Fruit fly (Drosophila melanogaster) whole organism, adult: Measurements from ENCODE around the gene tal-AA.

Experiments used
- CG11617 ChIP-seq: fragments of 200-800 bp; sonication (Bioruptor generic); optimal IDR thresholded peaks from 2 replicates; lab custom pipeline; 2017; ENCODE audit warnings: mild to moderate bottlenecking, missing biosample characterization, missing genetic modification reagents, missing genetic modification characterization
- CG12768 ChIP-seq: fragments of 200-800 bp; sonication (Bioruptor generic); optimal IDR thresholded peaks from 2 replicates; lab custom pipeline; 2017; ENCODE audit warnings: missing biosample characterization, missing genetic modification characterization, mild to moderate bottlenecking, moderate library complexity, missing genetic modification reagents
- CG14711 ChIP-seq: fragments of 200-800 bp; sonication (Bioruptor generic); optimal IDR thresholded peaks from 2 replicates; lab custom pipeline; 2018; ENCODE audit warnings: missing biosample characterization, mild to moderate bottlenecking, missing genetic modification characterization, moderate library complexity
- CG1620 ChIP-seq: fragments of 200-800 bp; sonication (Bioruptor generic); optimal IDR thresholded peaks from 2 replicates; lab custom pipeline; 2016; ENCODE audit warnings: missing biosample characterization, missing genetic modification characterization
- CG33017 ChIP-seq: fragments of 200-800 bp; sonication (Bioruptor generic); optimal IDR thresholded peaks from 2 replicates; lab custom pipeline; 2018; ENCODE audit warnings: missing biosample characterization, mild to moderate bottlenecking, missing genetic modification characterization, moderate library complexity
- CG5204 ChIP-seq: fragments of 200-800 bp; sonication (Bioruptor generic); optimal IDR thresholded peaks from 2 replicates; lab custom pipeline; 2016; ENCODE audit warnings: missing biosample characterization, missing genetic modification characterization
- CG7045 ChIP-seq: fragments of 200-800 bp; sonication (Bioruptor generic); optimal IDR thresholded peaks from 2 replicates; lab custom pipeline; 2017; ENCODE audit warnings: missing biosample characterization, mild to moderate bottlenecking, missing genetic modification characterization
- CG7101 ChIP-seq: fragments of 200-800 bp; sonication (Bioruptor generic); optimal IDR thresholded peaks from 2 replicates; lab custom pipeline; 2018; ENCODE audit warnings: missing biosample characterization, mild to moderate bottlenecking, missing genetic modification characterization, moderate library complexity
- Clk ChIP-seq: fragments of 200-800 bp; sonication (Bioruptor generic); optimal IDR thresholded peaks from 2 replicates; lab custom pipeline; 2017; ENCODE audit warnings: missing biosample characterization, missing genetic modification characterization
- Crg-1 ChIP-seq: fragments of 200-800 bp; sonication (Bioruptor generic); optimal IDR thresholded peaks from 2 replicates; lab custom pipeline; 2016; ENCODE audit warnings: missing biosample characterization, missing genetic modification characterization
- Hr96 ChIP-seq: fragments of 200-800 bp; sonication (Bioruptor generic); optimal IDR thresholded peaks from 2 replicates; lab custom pipeline; 2016; ENCODE audit warnings: missing biosample characterization, missing genetic modification characterization
- Mnt ChIP-seq: fragments of 200-800 bp; sonication (Bioruptor generic); optimal IDR thresholded peaks from 2 replicates; lab custom pipeline; 2016; ENCODE audit warnings: missing biosample characterization, mild to moderate bottlenecking, missing genetic modification characterization
- bab1 ChIP-seq: fragments of 200-800 bp; sonication (Bioruptor generic); optimal IDR thresholded peaks from 3 replicates; lab custom pipeline; 2019; ENCODE audit warnings: missing biosample characterization, mild to moderate bottlenecking, missing genetic modification characterization, moderate library complexity
- cic ChIP-seq: fragments of 200-800 bp; sonication (Bioruptor generic); optimal IDR thresholded peaks from 2 replicates; lab custom pipeline; 2017; ENCODE audit warnings: missing biosample characterization, mild to moderate bottlenecking, missing genetic modification characterization, moderate library complexity
- cnc ChIP-seq, 2 experiments: fragments of >200 bp; optimal IDR thresholded peaks; 2 replicates each; lab custom pipeline; 2017
- kay ChIP-seq: fragments of 200-800 bp; sonication (Bioruptor generic); peaks from one replicate; lab custom pipeline; 2016; ENCODE audit warnings: missing biosample characterization, missing genetic modification characterization, borderline replicate concordance
- ovo ChIP-seq: fragments of 200-800 bp; sonication (Bioruptor generic); optimal IDR thresholded peaks from 2 replicates; lab custom pipeline; 2016; ENCODE audit warnings: missing biosample characterization, missing genetic modification characterization
- pad ChIP-seq: fragments of 200-800 bp; sonication (Bioruptor generic); optimal IDR thresholded peaks from 3 replicates; lab custom pipeline; 2017; ENCODE audit warnings: missing biosample characterization, missing genetic modification characterization, mild to moderate bottlenecking, moderate library complexity, missing genetic modification reagents
- tj ChIP-seq: fragments of 200-800 bp; sonication (Bioruptor generic); optimal IDR thresholded peaks from 3 replicates; lab custom pipeline; 2017; ENCODE audit warnings: missing biosample characterization, mild to moderate bottlenecking, missing genetic modification characterization, moderate library complexity
- toe ChIP-seq: fragments of 200-800 bp; sonication (Bioruptor generic); optimal IDR thresholded peaks from 2 replicates; lab custom pipeline; 2016; ENCODE audit warnings: missing biosample characterization, missing genetic modification characterization

Gene tal-AA

dm6 chr3R:13815566-13816374, 2.9 kb downstream of the tal-AA start:
- no peak for TF ChIP-seq CG1620 (GFP tag; lab: Kevin White, UChicago)
- peak; percentile 58 for TF ChIP-seq kay (GFP tag; lab: Kevin White, UChicago)
- TF ChIP-seq Hr96 (GFP tag; lab: Kevin White, UChicago), result no peak

dm6 chr3R:13816375-13816711, 3.4 kb downstream of the tal-AA start:
- TF ChIP-seq CG5204 (no peak), pad (no peak), CG12768 (GFP tag; lab: Kevin White, UChicago) (no peak), tj (peak; percentile 6), Mnt (GFP tag; lab: Kevin White, UChicago) (no peak), CG1620 (GFP tag; lab: Kevin White, UChicago) (no peak), CG14711 (tag; lab: Kevin White, UChicago) (no peak)

dm6 chr3R:13817480-13818305, 4.8 kb downstream of the tal-AA start:
- TF ChIP-seq CG7045 (GFP tag; lab: Kevin White, UChicago) (no peak), cic (GFP tag; lab: Kevin White, UChicago) (no peak)

dm6 chr3R:13819037-13819436, 6.1 kb downstream of the tal-AA start:
- TF ChIP-seq CG11617 (peak; percentile 48), pad (peak; percentile 18), Crg-1 (GFP tag; lab: Kevin White, UChicago) (peak; percentile 17), kay (GFP tag; lab: Kevin White, UChicago) (no peak), CG7101 (tag; lab: Kevin White, UChicago) (peak; percentile 30), CG12768 (GFP tag; lab: Kevin White, UChicago) (peak; percentile 22), CG1620 (GFP tag; lab: Kevin White, UChicago) (peak; percentile 30), tj (no peak), bab1 (no peak), CG14711 (tag; lab: Kevin White, UChicago) (no peak), Mnt (GFP tag; lab: Kevin White, UChicago) (peak; percentile 57), Hr96 (GFP tag; lab: Kevin White, UChicago) (peak; percentile 2), cnc (optimal IDR thresholded peaks at IDR 0.05; lab: Kevin White, UChicago) (no peak), cic (GFP tag; lab: Kevin White, UChicago) (peak; percentile 14), CG5204 (peak; percentile 40), CG7045 (GFP tag; lab: Kevin White, UChicago) (peak; percentile 42), CG33017 (tag; lab: Kevin White, UChicago) (peak; percentile 7), ovo (GFP tag; lab: Kevin White, UChicago) (peak; percentile 13), Clk (GFP tag; lab: Kevin White, UChicago) (peak; percentile 3), toe (peak; percentile 42)

dm6 chr3R:13820483-13820882, 7.6 kb downstream of the tal-AA start:
- TF ChIP-seq Mnt (GFP tag; lab: Kevin White, UChicago) (no peak), Hr96 (GFP tag; lab: Kevin White, UChicago) (no peak), pad (no peak), kay (GFP tag; lab: Kevin White, UChicago) (no peak), toe (no peak), CG1620 (GFP tag; lab: Kevin White, UChicago) (no peak), Clk (GFP tag; lab: Kevin White, UChicago) (no peak), CG12768 (GFP tag; lab: Kevin White, UChicago) (no peak), CG5204 (no peak), bab1 (no peak), CG14711 (tag; lab: Kevin White, UChicago) (no peak), tj (no peak), Crg-1 (GFP tag; lab: Kevin White, UChicago) (no peak), ovo (GFP tag; lab: Kevin White, UChicago) (no peak), CG33017 (tag; lab: Kevin White, UChicago) (no peak), CG7045 (GFP tag; lab: Kevin White, UChicago) (no peak), CG7101 (tag; lab: Kevin White, UChicago) (no peak), CG11617 (no peak), cnc (optimal IDR thresholded peaks at IDR 0.05; lab: Kevin White, UChicago) (no peak), cic (GFP tag; lab: Kevin White, UChicago) (no peak)

dm6 chr3R:13822602-13823220, 9.8 kb downstream of the tal-AA start:
- no peak for TF ChIP-seq pad
- TF ChIP-seq tj, result peak; percentile 60
